Fruit fly (Drosophila melanogaster): ENCODE data around the gene CG8852.

Gene CG8852

DNA sequence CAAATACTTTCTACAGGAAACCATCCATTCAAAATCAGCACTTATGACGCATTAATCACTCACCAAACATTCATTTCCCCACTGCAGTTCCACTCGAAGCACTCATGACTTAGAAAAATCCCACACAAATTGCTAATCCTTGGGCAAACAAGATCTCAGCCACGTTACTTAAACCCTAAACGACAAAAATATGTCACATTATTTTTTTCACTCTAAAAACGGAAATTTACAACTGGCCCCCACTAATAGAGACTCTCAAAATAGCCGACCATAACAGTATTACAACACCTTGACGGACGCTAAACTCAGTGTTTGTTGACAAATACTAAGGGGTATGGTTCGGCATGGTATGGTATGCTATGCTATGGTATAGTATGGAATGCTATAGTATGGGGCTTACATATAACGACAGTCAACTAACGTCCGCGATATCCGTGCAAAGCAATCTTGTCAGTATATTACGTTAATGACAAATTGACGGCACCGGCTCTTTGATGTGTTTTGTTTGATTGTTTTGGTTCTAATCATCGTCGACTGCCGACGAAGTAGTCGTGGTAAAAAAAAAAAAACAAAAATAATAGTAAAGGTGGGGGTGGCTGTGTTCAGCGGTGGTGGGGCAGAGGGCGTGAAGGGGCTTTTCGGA, 47.7 kb downstream of the CG8852 start (continued):
- TF ChIP-seq Gsc (GFP tag; IDR thresholded peaks at IDR 0.05): no peak
- no peak for TF ChIP-seq shn (GFP tag; optimal IDR thresholded peaks at IDR 0.05)
- TF ChIP-seq row (GFP tag; IDR thresholded peaks at IDR 0.05): no peak
- no peak for TF ChIP-seq seq (GFP tag; IDR thresholded peaks at IDR 0.05)
- no peak for TF ChIP-seq CG10366 (GFP tag; IDR thresholded peaks at IDR 0.05)
- TF ChIP-seq hkb (optimal IDR thresholded peaks at IDR 0.05): no peak
- TF ChIP-seq hkb (GFP tag; IDR thresholded peaks at IDR 0.05): no peak
- TF ChIP-seq CG9932 (GFP tag; IDR thresholded peaks at IDR 0.05): no peak
- no peak for TF ChIP-seq Ssrp (tag; optimal IDR thresholded peaks at IDR 0.05)
- no peak for TF ChIP-seq HLHmδ (GFP tag; optimal IDR thresholded peaks at IDR 0.05)
- TF ChIP-seq Dfd (GFP tag; optimal IDR thresholded peaks at IDR 0.05): no peak
- TF ChIP-seq sd (tag; optimal IDR thresholded peaks at IDR 0.05): peak; percentile 66
- no peak for TF ChIP-seq CG10321 (GFP tag; IDR thresholded peaks at IDR 0.05)
- TF ChIP-seq Hmr (GFP tag; optimal IDR thresholded peaks at IDR 0.05): no peak
- TF ChIP-seq CG18764 (GFP tag; optimal IDR thresholded peaks at IDR 0.05): no peak
- no peak for TF ChIP-seq CG17829 (tag; optimal IDR thresholded peaks at IDR 0.05)
- no peak for TF ChIP-seq peb (GFP tag; IDR thresholded peaks at IDR 0.05)
- TF ChIP-seq kah (GFP tag; optimal IDR thresholded peaks at IDR 0.05): no peak
- no peak for TF ChIP-seq pfk (GFP tag; optimal IDR thresholded peaks at IDR 0.05)
- no peak for TF ChIP-seq Ravus (GFP tag; IDR thresholded peaks at IDR 0.05)
- no peak for TF ChIP-seq CG17328 (GFP tag; IDR thresholded peaks at IDR 0.05)
- peak; percentile 82 for TF ChIP-seq CG8281 (tag; optimal IDR thresholded peaks at IDR 0.05)
- no peak for TF ChIP-seq Atf6 (GFP tag; IDR thresholded peaks at IDR 0.05)
- TF ChIP-seq CG18599 (GFP tag; optimal IDR thresholded peaks at IDR 0.05): no peak
- no peak for TF ChIP-seq CG12071 (GFP tag; optimal IDR thresholded peaks at IDR 0.05)
- no peak for TF ChIP-seq CG8478 (optimal IDR thresholded peaks at IDR 0.05)
- no peak for TF ChIP-seq CG10209 (GFP tag; optimal IDR thresholded peaks at IDR 0.05)
- no peak for TF ChIP-seq CG8388 (GFP tag; optimal IDR thresholded peaks at IDR 0.05)
- peak; percentile 40 for TF ChIP-seq CG32772 (GFP tag; IDR thresholded peaks at IDR 0.05)
- no peak for TF ChIP-seq Usf (GFP tag; optimal IDR thresholded peaks at IDR 0.05)
- TF ChIP-seq CG15073 (GFP tag; optimal IDR thresholded peaks at IDR 0.05): no peak
- no peak for TF ChIP-seq psq (GFP tag; optimal IDR thresholded peaks at IDR 0.05)
- no peak for TF ChIP-seq pnt (GFP tag; optimal IDR thresholded peaks at IDR 0.05)
- TF ChIP-seq CG2875 (GFP tag; optimal IDR thresholded peaks at IDR 0.05): no peak
- TF ChIP-seq CG3065 (GFP tag; optimal IDR thresholded peaks at IDR 0.05): no peak
- no peak for TF ChIP-seq mld (GFP tag; IDR thresholded peaks at IDR 0.05; ENCODE audit: partially characterized antibody)
- TF ChIP-seq CG34376 (GFP tag; optimal IDR thresholded peaks at IDR 0.05): no peak
- TF ChIP-seq dysf (GFP tag; IDR thresholded peaks at IDR 0.05): no peak
- TF ChIP-seq Side (GFP tag; optimal IDR thresholded peaks at IDR 0.05): no peak
- TF ChIP-seq Taf1 (GFP tag; IDR thresholded peaks at IDR 0.05): no peak
- TF ChIP-seq CG6813 (GFP tag; optimal IDR thresholded peaks at IDR 0.05): no peak
- no peak for TF ChIP-seq oc (tag; optimal IDR thresholded peaks at IDR 0.05)
- TF ChIP-seq trem (tag; optimal IDR thresholded peaks at IDR 0.05): no peak
- no peak for TF ChIP-seq CG1792 (GFP tag; optimal IDR thresholded peaks at IDR 0.05)
- no peak for TF ChIP-seq CG9609 (GFP tag; optimal IDR thresholded peaks at IDR 0.05)
- no peak for TF ChIP-seq CG8290 (GFP tag; optimal IDR thresholded peaks at IDR 0.05)
- peak in 1 of 2 experiments; percentile 20 for TF ChIP-seq CG8290 (tag; optimal IDR thresholded peaks at IDR 0.05)
- no peak for TF ChIP-seq CTCF (GFP tag; optimal IDR thresholded peaks at IDR 0.05)
- TF ChIP-seq CG4707 (GFP tag; optimal IDR thresholded peaks at IDR 0.05): no peak
- peak; percentile 2 for TF ChIP-seq PHDP (tag; optimal IDR thresholded peaks at IDR 0.05)
- no peak for TF ChIP-seq Nf-YA (GFP tag; IDR thresholded peaks at IDR 0.05)
- no peak for TF ChIP-seq sc (optimal IDR thresholded peaks at IDR 0.05)
- TF ChIP-seq sc (GFP tag; optimal IDR thresholded peaks at IDR 0.05): no peak

All from whole organism, embryonic.